Worm (Caenorhabditis elegans) whole organism, L2 larva: ENCODE results near the gene fbxa-69.
"Not testable (repeated sequence)": the region's sequence is repeated elsewhere in the genome, so short reads cannot be mapped to it uniquely, and the experiment has no call there.

Source experiments
- C34F6.9 ChIP-seq: fragments of 150-350 bp; optimal IDR thresholded peaks from 2 replicates; lab custom pipeline; 2014; ENCODE audit warnings: missing biosample characterization, missing genetic modification characterization
- F13H6.1 ChIP-seq: sonication (generic microtip); optimal IDR thresholded peaks from 2 replicates; lab custom pipeline; 2016; ENCODE audit warnings: missing genetic modification characterization, missing compliant biosample characterization
- R02D3.7 ChIP-seq: fragments of 150-350 bp; optimal IDR thresholded peaks from 2 replicates; lab custom pipeline; 2014; ENCODE audit warnings: missing biosample characterization, missing genetic modification characterization
- Y55F3AM.14 ChIP-seq: fragments of 200-800 bp; sonication (Bioruptor generic); optimal IDR thresholded peaks from 2 replicates; lab custom pipeline; 2018; ENCODE audit warnings: mild to moderate bottlenecking, missing genetic modification characterization, missing compliant biosample characterization
- ZK546.5 ChIP-seq: sonication (generic microtip); optimal IDR thresholded peaks from 2 replicates; lab custom pipeline; 2017; ENCODE audit warnings: missing biosample characterization, missing genetic modification characterization
- alr-1 ChIP-seq: fragments of 150-350 bp; optimal IDR thresholded peaks from 2 replicates; lab custom pipeline; 2014; ENCODE audit warnings: missing biosample characterization, missing genetic modification characterization
- aly-2 ChIP-seq: fragments of 150-350 bp; optimal IDR thresholded peaks from 2 replicates; lab custom pipeline; 2014; ENCODE audit warnings: missing biosample characterization, missing genetic modification characterization
- blmp-1 ChIP-seq: sonication (generic microtip); optimal IDR thresholded peaks from 2 replicates; lab custom pipeline; 2017; ENCODE audit warnings: missing genetic modification characterization, mild to moderate bottlenecking, missing compliant biosample characterization, antibody characterized with exemption, moderate library complexity; ENCODE audit not compliant: insufficient read depth
- ceh-16 ChIP-seq: fragments of 150-350 bp; optimal IDR thresholded peaks from 2 replicates; lab custom pipeline; 2014; ENCODE audit warnings: missing biosample characterization, missing genetic modification characterization
- ceh-82 ChIP-seq: fragments of 150-350 bp; optimal IDR thresholded peaks from 2 replicates; lab custom pipeline; 2014; ENCODE audit warnings: missing biosample characterization, missing genetic modification characterization
- crh-2 ChIP-seq: sonication (generic microtip); optimal IDR thresholded peaks from 2 replicates; lab custom pipeline; 2017; ENCODE audit warnings: missing biosample characterization, missing genetic modification characterization
- dmd-4 ChIP-seq: sonication (generic microtip); optimal IDR thresholded peaks from 2 replicates; lab custom pipeline; 2017; ENCODE audit warnings: missing biosample characterization, missing genetic modification characterization
- egl-27 ChIP-seq: sonication (generic microtip); optimal IDR thresholded peaks from 3 replicates; lab custom pipeline; 2017; ENCODE audit warnings: missing biosample characterization, missing genetic modification reagents, missing genetic modification characterization
- elt-1 ChIP-seq: fragments of 150-350 bp; optimal IDR thresholded peaks from 2 replicates; lab custom pipeline; 2014; ENCODE audit warnings: missing biosample characterization, missing genetic modification characterization
- gmeb-1 ChIP-seq: fragments of 150-350 bp; optimal IDR thresholded peaks from 2 replicates; lab custom pipeline; 2014; ENCODE audit warnings: missing biosample characterization, missing genetic modification characterization
- lin-13 ChIP-seq: fragments of 150-350 bp; optimal IDR thresholded peaks from 2 replicates; lab custom pipeline; 2014; ENCODE audit warnings: missing biosample characterization, missing genetic modification reagents, missing genetic modification characterization
- lin-39 ChIP-seq: fragments of 150-350 bp; optimal IDR thresholded peaks from 2 replicates; lab custom pipeline; 2014; ENCODE audit warnings: missing biosample characterization, missing genetic modification reagents, missing genetic modification characterization
- lsy-2 ChIP-seq, 2 experiments: fragments of 150-350 bp in 1 of 2; sonication (generic microtip) in 1 of 2; optimal IDR thresholded peaks; 2 replicates each; lab custom pipeline; 2014 to 2017; ENCODE audit warnings: missing biosample characterization in 2 of 2, missing genetic modification characterization in 2 of 2
- mab-5 ChIP-seq: fragments of 150-350 bp; optimal IDR thresholded peaks from 2 replicates; lab custom pipeline; 2014; ENCODE audit warnings: missing biosample characterization, missing genetic modification characterization
- mbf-1 ChIP-seq: sonication (generic microtip); optimal IDR thresholded peaks from 2 replicates; lab custom pipeline; 2017; ENCODE audit warnings: missing biosample characterization, missing genetic modification characterization
- mdl-1 ChIP-seq, 2 experiments: fragments of 150-350 bp in 1 of 2; sonication (generic microtip) in 1 of 2; optimal IDR thresholded peaks; 2 replicates each; lab custom pipeline; 2017; ENCODE audit warnings: missing biosample characterization in 2 of 2, missing genetic modification characterization in 2 of 2
- nhr-10 ChIP-seq: sonication (generic microtip); optimal IDR thresholded peaks from 2 replicates; lab custom pipeline; 2017; ENCODE audit warnings: missing biosample characterization, missing genetic modification characterization
- nhr-12 ChIP-seq: fragments of 150-350 bp; optimal IDR thresholded peaks from 2 replicates; lab custom pipeline; 2014; ENCODE audit warnings: missing biosample characterization, missing genetic modification characterization
- nhr-23 ChIP-seq: fragments of 150-350 bp; optimal IDR thresholded peaks from 2 replicates; lab custom pipeline; 2014; ENCODE audit warnings: missing biosample characterization, missing genetic modification reagents, missing genetic modification characterization
- nhr-237 ChIP-seq: fragments of 150-350 bp; optimal IDR thresholded peaks from 2 replicates; lab custom pipeline; 2014; ENCODE audit warnings: missing biosample characterization, missing genetic modification characterization
- nhr-25 ChIP-seq: fragments of 150-350 bp; sonication (generic microtip); optimal IDR thresholded peaks from 3 replicates; lab custom pipeline; 2014; ENCODE audit warnings: missing biosample characterization, missing genetic modification characterization
- nhr-6 ChIP-seq: fragments of 150-350 bp; optimal IDR thresholded peaks from 2 replicates; lab custom pipeline; 2014; ENCODE audit warnings: missing biosample characterization, missing genetic modification characterization
- peb-1 ChIP-seq: fragments of 150-350 bp; optimal IDR thresholded peaks from 2 replicates; lab custom pipeline; 2014; ENCODE audit warnings: missing biosample characterization, missing genetic modification characterization
- sem-4 ChIP-seq: fragments of 150-350 bp; optimal IDR thresholded peaks from 2 replicates; lab custom pipeline; 2014; ENCODE audit warnings: missing biosample characterization, missing genetic modification reagents, missing genetic modification characterization
- skn-1 ChIP-seq: sonication (generic microtip); optimal IDR thresholded peaks from 2 replicates; lab custom pipeline; 2017; ENCODE audit warnings: missing biosample characterization, missing genetic modification characterization
- sma-3 ChIP-seq: sonication (generic microtip); optimal IDR thresholded peaks from 2 replicates; lab custom pipeline; 2016; ENCODE audit warnings: missing genetic modification reagents, missing genetic modification characterization, missing compliant biosample characterization
- unc-55 ChIP-seq: fragments of 150-350 bp; sonication (generic microtip); optimal IDR thresholded peaks from 3 replicates; lab custom pipeline; 2014; ENCODE audit warnings: missing biosample characterization, missing genetic modification reagents, missing genetic modification characterization
- unc-62 ChIP-seq: fragments of 150-350 bp; optimal IDR thresholded peaks from 2 replicates; lab custom pipeline; 2014; ENCODE audit warnings: missing biosample characterization, missing genetic modification reagents, missing genetic modification characterization
- ztf-4 ChIP-seq: fragments of 150-350 bp; optimal IDR thresholded peaks from 2 replicates; lab custom pipeline; 2014; ENCODE audit warnings: missing biosample characterization, missing genetic modification characterization

The fbxa-69 gene

ce11 chrV:15807420-15807819 lies 8.4 kb downstream of the fbxa-69 start, which contains the start of gene srsx-38:
Gene srsx-38 (minus strand): TSS chrV:15807520.
- not testable (repeated sequence) for TF ChIP-seq unc-62 (GFP tag; lab: Kevin White, UChicago); lin-13 (GFP tag; lab: Kevin White, UChicago); peb-1 (tag; lab: Kevin White, UChicago)

DNA sequence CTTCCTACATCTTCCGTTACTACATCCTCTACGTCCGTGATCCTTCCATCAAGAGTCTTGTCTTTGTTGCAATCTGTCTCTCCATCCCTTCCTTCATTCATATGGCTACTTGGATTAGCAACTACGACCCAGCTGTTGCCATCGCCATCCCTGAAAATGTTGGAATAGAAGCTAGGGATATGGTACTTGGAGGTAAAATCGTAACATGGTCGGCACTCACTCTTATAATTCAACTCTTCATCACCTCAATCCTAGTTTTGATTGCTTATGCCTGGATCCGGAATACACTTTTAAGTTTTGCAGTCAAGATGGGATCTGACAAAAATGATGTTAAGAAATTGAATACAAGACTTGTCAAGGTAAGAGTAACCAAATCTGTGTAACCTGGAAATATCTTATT lies 12.0 kb downstream of the fbxa-69 start, which contains the start of gene T26E4.18:
TSS of gene T26E4.18 (minus strand) at position 101 of the 400 bp plus-strand sequence.
- TF ChIP-seq sem-4 (tag; lab: Kevin White, UChicago); gmeb-1 (tag; lab: Kevin White, UChicago); nhr-23: not testable (repeated sequence)

ce11 chrV:15803079-15803478 lies 12.7 kb downstream of the fbxa-69 start, which contains the start of gene srd-27:
Gene srd-27 (plus strand): TSS chrV:15803379.
- TF ChIP-seq dmd-4 (tag; lab: Kevin White, UChicago); ceh-16 (tag; lab: Kevin White, UChicago); mab-5: not testable (repeated sequence)

DNA sequence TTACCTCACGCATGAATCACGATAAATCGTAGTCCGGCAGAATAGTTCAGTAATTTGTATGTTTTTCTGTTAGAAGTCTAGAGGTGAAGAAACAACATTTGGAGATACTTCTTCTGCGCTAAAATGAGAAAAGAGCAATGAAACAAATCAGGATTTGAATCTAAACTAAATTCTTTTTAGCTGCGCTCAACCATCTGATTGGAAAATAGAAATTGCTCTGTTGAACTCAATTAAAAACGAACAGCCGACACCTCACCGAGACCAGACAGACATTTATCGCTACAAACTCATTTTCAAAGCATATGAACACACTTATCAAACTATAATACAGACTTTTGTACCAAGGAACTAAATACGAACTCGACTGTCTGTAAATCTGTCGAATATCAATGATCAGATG lies 13.1 kb downstream of the fbxa-69 start, which contains the start of gene T26E4.9:
TSS of gene T26E4.9 (minus strand) at position 101 of the 400 bp plus-strand sequence.
- not testable (repeated sequence) for TF ChIP-seq unc-55 (GFP tag; lab: Kevin White, UChicago); lsy-2 (tag; optimal IDR thresholded peaks at IDR 0.05; lab: Kevin White, UChicago); C34F6.9
- TF ChIP-seq, all 48 proteins: peak for 0; not testable (repeated sequence) for 48

DNA sequence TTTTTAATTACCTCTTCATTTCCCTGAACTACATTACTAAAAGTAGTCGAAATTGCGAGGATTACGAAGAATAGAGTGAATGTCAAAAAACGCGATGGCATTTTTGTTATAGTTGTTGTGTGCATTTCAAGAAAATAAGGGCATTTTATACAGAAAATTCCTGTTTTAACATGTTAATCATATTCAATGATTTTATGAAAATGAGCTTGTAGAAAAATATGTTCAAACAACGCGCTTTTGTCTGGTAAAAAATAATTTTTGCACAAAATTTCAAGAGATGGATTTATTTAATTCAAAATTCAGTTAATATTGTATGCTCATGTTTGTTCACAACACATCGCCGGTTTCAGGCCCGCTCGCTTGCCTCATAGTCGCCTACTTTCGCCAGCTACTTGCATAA lies 17.7 kb downstream of the fbxa-69 start, which contains the start of gene T26E4.10:
TSS of gene T26E4.10 (minus strand) at position 101 of the 400 bp plus-strand sequence.
- no peak for TF ChIP-seq nhr-10 (tag; lab: Kevin White, UChicago)
- TF ChIP-seq sma-3 (GFP tag; lab: Kevin White, UChicago), result no peak
- no peak for TF ChIP-seq blmp-1
- no peak for TF ChIP-seq C34F6.9
- TF ChIP-seq R02D3.7 (tag; lab: Kevin White, UChicago), result no peak
- TF ChIP-seq skn-1 (tag; lab: Kevin White, UChicago), result no peak
- TF ChIP-seq sem-4 (tag; lab: Kevin White, UChicago), result no peak
- no peak for TF ChIP-seq mbf-1 (tag; lab: Kevin White, UChicago)
- no peak for TF ChIP-seq nhr-25
- no peak for TF ChIP-seq dmd-4 (tag; lab: Kevin White, UChicago)
- no peak for TF ChIP-seq nhr-23
- TF ChIP-seq lin-39 (tag; lab: Kevin White, UChicago), result no peak
- TF ChIP-seq aly-2, result no peak
- TF ChIP-seq lin-13 (GFP tag; lab: Kevin White, UChicago), result no peak
- no peak for TF ChIP-seq mdl-1 (tag; optimal IDR thresholded peaks at IDR 0.05; lab: Kevin White, UChicago)
- TF ChIP-seq, all 48 proteins: peak for 0

DNA sequence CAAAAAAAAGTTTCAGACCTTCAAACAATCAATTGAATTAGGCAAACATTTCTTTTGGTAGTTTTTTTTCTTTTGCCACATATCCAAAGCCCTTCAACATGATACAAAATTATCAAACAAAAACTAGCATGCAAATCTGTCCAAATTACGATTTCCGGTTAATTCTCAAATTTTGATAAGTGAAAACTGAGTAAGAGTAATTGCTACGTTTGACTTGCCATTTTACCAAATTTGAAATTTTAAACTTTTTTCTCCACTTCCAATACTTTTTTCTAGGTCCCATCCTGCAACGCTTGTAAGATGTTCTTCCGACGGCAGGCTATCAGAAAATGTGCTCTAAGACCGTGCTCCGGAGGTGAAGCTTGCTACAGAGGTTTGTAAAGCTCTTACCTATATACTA lies 19.7 kb downstream of the fbxa-69 start, which contains the start of gene nhr-223:
TSS of gene nhr-223 (plus strand) at position 301 of the 400 bp plus-strand sequence.
- TF ChIP-seq ceh-82 (tag; lab: Kevin White, UChicago) (no peak), nhr-237 (tag; lab: Kevin White, UChicago) (no peak), ZK546.5 (tag; lab: Kevin White, UChicago) (no peak), crh-2 (tag; lab: Kevin White, UChicago) (no peak), F13H6.1 (tag; lab: Kevin White, UChicago) (no peak), ceh-16 (tag; lab: Kevin White, UChicago) (no peak), gmeb-1 (tag; lab: Kevin White, UChicago) (no peak), lin-39 (tag; lab: Kevin White, UChicago) (no peak), C34F6.9 (no peak), Y55F3AM.14 (GFP tag; lab: Kevin White, UChicago) (no peak), sma-3 (GFP tag; lab: Kevin White, UChicago) (no peak), R02D3.7 (tag; lab: Kevin White, UChicago) (no peak)

DNA sequence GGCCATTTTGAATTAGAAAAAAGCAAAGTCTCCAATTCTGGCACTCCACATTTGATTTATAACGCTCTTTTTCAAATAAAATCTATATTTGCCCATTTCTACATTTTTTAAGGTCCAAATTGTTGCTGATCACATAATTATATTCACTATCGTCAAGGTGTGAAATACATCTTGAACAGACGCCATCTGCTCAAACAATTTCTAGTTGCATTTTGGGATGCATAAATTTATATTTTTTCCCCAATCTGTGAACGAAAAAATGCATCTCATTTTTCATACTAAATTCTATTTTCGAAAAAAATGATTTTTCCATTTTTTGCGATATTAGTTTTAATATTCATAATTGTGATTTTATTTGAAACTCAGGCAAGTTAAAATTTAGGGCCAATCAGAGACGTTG lies 22.5 kb downstream of the fbxa-69 start, which contains the start of gene T26E4.7:
TSS of gene T26E4.7 (plus strand) at position 301 of the 400 bp plus-strand sequence.
- TF ChIP-seq nhr-6 (tag; lab: Kevin White, UChicago), result no peak
- TF ChIP-seq mab-5, result no peak
- TF ChIP-seq egl-27 (tag; lab: Kevin White, UChicago), result no peak
- no peak for TF ChIP-seq R02D3.7 (tag; lab: Kevin White, UChicago)
- no peak for TF ChIP-seq nhr-12 (tag; lab: Kevin White, UChicago)
- TF ChIP-seq mdl-1 (tag; optimal IDR thresholded peaks at IDR 0.05; lab: Kevin White, UChicago), result no peak
- no peak for TF ChIP-seq lin-13 (GFP tag; lab: Kevin White, UChicago)
- TF ChIP-seq alr-1 (tag; lab: Kevin White, UChicago), result no peak
- no peak for TF ChIP-seq nhr-237 (tag; lab: Kevin White, UChicago)
- no peak for TF ChIP-seq ztf-4
- no peak for TF ChIP-seq lin-39 (tag; lab: Kevin White, UChicago)
- no peak for TF ChIP-seq elt-1 (tag; lab: Kevin White, UChicago)
- TF ChIP-seq nhr-23, result no peak
- no peak for TF ChIP-seq crh-2 (tag; lab: Kevin White, UChicago)
- TF ChIP-seq nhr-25, result no peak
